Fruit fly (Drosophila melanogaster) whole organism, wandering third instar larva: ENCODE data around the gene Claspin.

ENCODE experiments used
- CG32264 ChIP-seq: fragments of 200-800 bp; sonication (Bioruptor generic); optimal IDR thresholded peaks from 2 replicates; lab custom pipeline; 2016; ENCODE audit warnings: missing biosample characterization, missing genetic modification characterization
- Dif ChIP-seq: fragments of 200-275, 200-300 bp; sonication (Bioruptor generic); optimal IDR thresholded peaks from 2 replicates; lab custom pipeline; 2018; ENCODE audit warnings: missing biosample characterization, missing genetic modification characterization; ENCODE audit not compliant: partially characterized antibody
- HLH106 ChIP-seq: fragments of 200-800 bp; optimal IDR thresholded peaks from 3 replicates; lab custom pipeline; 2019; ENCODE audit warnings: missing biosample characterization, mild to moderate bottlenecking, missing genetic modification characterization, moderate library complexity
- Myc ChIP-seq: fragments of >200 bp; optimal IDR thresholded peaks from 2 replicates; lab custom pipeline; 2017
- N ChIP-seq: fragments of >200 bp; optimal IDR thresholded peaks from 2 replicates; lab custom pipeline; 2018; ENCODE audit warnings: missing biosample characterization, missing external identifiers, missing genetic modification characterization
- OdsH ChIP-seq: fragments of 200-800 bp; sonication (Bioruptor generic); optimal IDR thresholded peaks from 2 replicates; lab custom pipeline; 2016; ENCODE audit warnings: missing biosample characterization, mild to moderate bottlenecking, missing genetic modification characterization
- Vsx2 ChIP-seq: fragments of 200-300, 225-300 bp; sonication (Bioruptor generic); optimal IDR thresholded peaks from 2 replicates; lab custom pipeline; 2018; ENCODE audit warnings: missing biosample characterization, missing genetic modification characterization; ENCODE audit not compliant: partially characterized antibody
- dsf ChIP-seq: sonication (Bioruptor generic); optimal IDR thresholded peaks from 2 replicates; lab custom pipeline; 2016; ENCODE audit warnings: missing biosample characterization, missing genetic modification characterization, borderline replicate concordance
- h ChIP-seq: fragments of 200-800 bp; sonication (Bioruptor generic); optimal IDR thresholded peaks from 3 replicates; lab custom pipeline; 2016; ENCODE audit warnings: missing biosample characterization, mild to moderate bottlenecking, missing genetic modification characterization
- jim ChIP-seq: fragments of 175-275, 200-325 bp; sonication (Bioruptor generic); optimal IDR thresholded peaks from 2 replicates; lab custom pipeline; 2016; ENCODE audit warnings: missing biosample characterization, mild to moderate bottlenecking, missing genetic modification characterization
- pan ChIP-seq: fragments of >200 bp; optimal IDR thresholded peaks from 2 replicates; lab custom pipeline; 2017
- psq ChIP-seq: fragments of 200-800 bp; sonication (Bioruptor generic); optimal IDR thresholded peaks from 3 replicates; lab custom pipeline; 2017; ENCODE audit warnings: missing biosample characterization, mild to moderate bottlenecking, missing genetic modification characterization, moderate library complexity

- no peak for TF ChIP-seq CG32264 (GFP tag; lab: Kevin White, UChicago)
- no peak for TF ChIP-seq N (GFP tag; lab: Kevin White, UChicago)
- TF ChIP-seq h (GFP tag; lab: Kevin White, UChicago), result no peak
- no peak for TF ChIP-seq dsf
- no peak for TF ChIP-seq Vsx2 (GFP tag; lab: Kevin White, UChicago)
- TF ChIP-seq Myc (lab: Kevin White, UChicago), result no peak
- TF ChIP-seq HLH106, result no peak
- no peak for TF ChIP-seq jim
- TF ChIP-seq pan (lab: Kevin White, UChicago), result no peak
- TF ChIP-seq psq (GFP tag; lab: Kevin White, UChicago), result no peak
- no peak for TF ChIP-seq OdsH (GFP tag; lab: Kevin White, UChicago)
- no peak for TF ChIP-seq Dif (GFP tag; lab: Kevin White, UChicago)
Measured at dm6 chr3L:4362937-4363336, 49.7 kb downstream of the Claspin start.
